Fruit fly (Drosophila melanogaster): ENCODE results near the gene Shawl.

Gene Shawl

DNA sequence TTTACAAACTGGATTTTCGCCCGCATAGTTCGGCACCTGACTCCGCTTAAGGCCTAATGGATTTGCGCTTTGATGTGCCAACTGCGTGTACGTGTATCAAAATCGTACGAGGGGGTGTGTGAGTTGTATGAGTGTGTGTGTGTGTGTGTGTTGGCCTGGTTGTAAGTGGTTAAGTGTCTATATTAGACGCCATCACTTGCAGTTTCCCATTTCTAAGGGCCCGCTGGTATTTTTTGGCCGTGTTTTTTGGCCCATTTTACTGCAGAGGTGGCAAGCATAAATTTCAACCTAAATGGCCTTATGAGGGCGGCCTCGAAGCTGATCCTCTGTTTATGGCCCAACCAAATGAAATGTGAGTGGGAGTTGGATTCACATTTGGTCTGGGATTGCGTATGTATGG is 45.2 kb downstream of the Shawl start:
- TF ChIP-seq Dll (optimal IDR thresholded peaks at IDR 0.05) (no peak), pan (optimal IDR thresholded peaks at IDR 0.05) (no peak), usp (GFP tag; optimal IDR thresholded peaks at IDR 0.05) (no peak), EcR (GFP tag; optimal IDR thresholded peaks at IDR 0.05) (no peak), CG8478 (optimal IDR thresholded peaks at IDR 0.05) (no peak), psq (optimal IDR thresholded peaks at IDR 0.05) (no peak)

DNA sequence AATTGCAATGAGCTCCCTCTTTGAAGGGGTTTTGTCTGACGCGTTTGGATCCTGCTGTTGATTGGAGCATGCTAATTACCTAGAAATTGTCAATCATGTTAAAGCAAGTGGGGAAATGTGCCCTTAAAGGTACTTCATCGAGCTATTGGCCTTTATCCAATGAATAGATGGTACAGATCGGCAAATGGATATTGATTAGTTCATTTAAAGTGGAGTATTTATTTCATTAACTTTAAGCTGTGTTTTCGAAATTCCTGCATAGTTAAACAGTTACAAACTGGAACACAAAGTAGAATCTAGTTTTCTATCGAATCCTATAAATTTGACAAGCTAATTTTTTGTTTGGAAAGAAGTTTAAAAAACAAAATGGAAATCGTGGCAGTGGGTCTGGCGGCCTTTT is 47.6 kb downstream of the Shawl start, which contains the start of gene CG34181:
Gene CG34181, plus strand, starts transcription at position 301 of the 400 bp plus-strand sequence.
- TF ChIP-seq pan (optimal IDR thresholded peaks at IDR 0.05) (no peak), psq (optimal IDR thresholded peaks at IDR 0.05) (no peak), Dll (optimal IDR thresholded peaks at IDR 0.05) (no peak), CG8478 (optimal IDR thresholded peaks at IDR 0.05) (no peak), EcR (GFP tag; optimal IDR thresholded peaks at IDR 0.05) (no peak), usp (GFP tag; optimal IDR thresholded peaks at IDR 0.05) (no peak)

DNA sequence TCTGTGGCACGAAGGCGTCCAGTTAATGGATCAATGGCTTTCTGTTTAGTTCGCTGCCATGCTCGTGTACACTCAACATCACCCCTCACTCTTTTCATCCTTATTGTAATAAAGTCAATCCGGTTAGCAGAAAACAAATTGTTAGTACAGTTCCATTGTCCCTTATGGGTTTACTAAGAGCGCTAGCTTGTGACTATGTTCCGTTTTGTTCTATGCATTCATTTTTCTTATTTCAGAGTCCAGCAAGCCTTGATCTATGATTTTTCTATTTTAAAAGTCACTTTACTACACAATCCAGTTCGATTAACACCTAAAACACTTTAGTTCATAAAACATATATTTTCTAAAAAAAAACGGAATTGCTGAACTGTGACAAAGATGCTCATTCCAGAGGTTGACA is 64.8 kb downstream of the Shawl start, which contains the start of gene CG13110:
Gene CG13110, plus strand, starts transcription at position 301 of the 400 bp plus-strand sequence.
- no peak for TF ChIP-seq CG8478 (optimal IDR thresholded peaks at IDR 0.05)
- TF ChIP-seq EcR (GFP tag; optimal IDR thresholded peaks at IDR 0.05) = no peak
- TF ChIP-seq Dll (optimal IDR thresholded peaks at IDR 0.05) = no peak
- TF ChIP-seq usp (GFP tag; optimal IDR thresholded peaks at IDR 0.05) = no peak
- no peak for TF ChIP-seq pan (optimal IDR thresholded peaks at IDR 0.05)
- no peak for TF ChIP-seq psq (optimal IDR thresholded peaks at IDR 0.05)

DNA sequence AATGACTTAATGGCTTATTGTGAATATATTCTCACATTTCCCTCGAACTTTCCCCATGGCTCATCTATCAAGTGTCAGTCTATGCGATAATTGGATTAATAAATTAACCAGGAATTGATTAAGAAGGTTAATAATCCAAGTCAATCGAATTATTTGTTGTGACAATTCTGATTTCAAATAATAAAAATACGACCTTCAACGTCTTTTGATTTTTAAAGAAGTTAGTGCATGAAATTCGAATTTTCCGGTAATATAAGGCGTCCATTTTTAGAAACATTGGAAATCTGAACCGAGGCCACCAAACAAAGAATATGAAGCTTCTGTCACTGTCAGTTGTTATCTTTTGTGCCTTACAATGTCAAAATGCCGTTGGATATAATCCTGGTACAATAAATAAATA is 65.7 kb downstream of the Shawl start, which contains the start of gene CG43350:
Gene CG43350, plus strand, starts transcription at position 301 of the 400 bp plus-strand sequence.
- no peak for TF ChIP-seq psq (optimal IDR thresholded peaks at IDR 0.05)

DNA sequence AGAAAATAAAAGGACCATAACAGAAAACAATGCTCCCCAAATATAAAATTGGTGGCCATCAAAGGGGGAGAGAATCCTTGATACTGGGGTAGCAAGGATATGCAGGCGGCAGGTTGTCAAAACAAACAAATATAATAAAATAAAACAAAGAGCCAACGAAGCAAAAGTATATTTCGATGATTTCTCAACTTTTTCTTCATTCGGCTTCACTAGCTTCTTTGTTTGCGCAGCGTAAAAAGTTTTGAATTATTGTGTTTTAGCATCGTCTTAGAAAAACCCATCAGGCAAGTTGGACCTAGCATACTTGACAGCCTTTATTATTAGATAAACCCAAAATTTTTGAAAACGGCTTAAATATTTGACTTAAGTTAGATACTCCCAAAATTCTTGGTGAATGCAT is 72.4 kb downstream of the Shawl start, which contains the start of gene CG3748:
Gene CG3748, plus strand, starts transcription at position 301 of the 400 bp plus-strand sequence.
- TF ChIP-seq usp (GFP tag; optimal IDR thresholded peaks at IDR 0.05) (no peak), EcR (GFP tag; optimal IDR thresholded peaks at IDR 0.05) (no peak), pan (optimal IDR thresholded peaks at IDR 0.05) (no peak), psq (optimal IDR thresholded peaks at IDR 0.05) (no peak), CG8478 (optimal IDR thresholded peaks at IDR 0.05) (no peak), Dll (optimal IDR thresholded peaks at IDR 0.05) (no peak)

DNA sequence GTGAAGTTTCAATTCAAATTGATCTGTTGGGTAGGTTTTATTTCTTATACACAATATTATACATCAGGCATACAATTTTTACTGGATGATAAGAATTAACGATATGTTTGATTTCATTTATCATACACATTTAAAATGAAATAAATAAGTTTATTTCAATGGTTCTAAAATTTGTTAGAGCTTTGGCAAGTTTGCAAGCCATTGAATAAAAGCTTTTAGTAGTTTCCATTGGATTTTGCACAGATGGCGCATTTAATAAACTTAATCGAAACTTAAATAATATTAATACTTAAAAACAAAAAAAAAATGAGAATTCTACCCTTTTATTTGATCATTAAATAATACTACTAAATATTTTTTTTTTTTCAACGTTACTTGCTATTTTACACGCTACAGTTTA is 73.0 kb downstream of the Shawl start:
- TF ChIP-seq pan (optimal IDR thresholded peaks at IDR 0.05) = no peak
- TF ChIP-seq CG8478 (optimal IDR thresholded peaks at IDR 0.05) = no peak
- no peak for TF ChIP-seq Dll (optimal IDR thresholded peaks at IDR 0.05)
- TF ChIP-seq usp (GFP tag; optimal IDR thresholded peaks at IDR 0.05) = no peak
- TF ChIP-seq EcR (GFP tag; optimal IDR thresholded peaks at IDR 0.05) = no peak
- no peak for TF ChIP-seq psq (optimal IDR thresholded peaks at IDR 0.05)

DNA sequence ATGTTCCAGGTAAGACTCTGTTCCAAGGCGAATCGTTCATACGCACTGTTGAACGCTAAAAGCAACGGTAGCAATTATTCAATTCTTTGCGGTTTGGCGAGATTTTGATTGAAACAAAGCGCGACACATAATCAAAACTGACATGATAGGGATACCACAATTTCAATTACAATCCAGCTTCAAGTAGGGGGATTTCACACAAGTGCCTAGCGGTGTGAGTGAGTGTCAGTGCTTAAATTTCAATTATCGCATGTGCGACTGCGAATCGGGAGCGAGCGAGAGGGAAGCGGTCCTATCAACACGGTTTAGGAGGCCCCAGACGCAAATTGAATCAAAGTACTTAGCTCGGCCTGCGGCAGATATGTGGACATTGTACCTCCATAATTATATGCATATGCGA is 76.1 kb downstream of the Shawl start:
- TF ChIP-seq Dll (optimal IDR thresholded peaks at IDR 0.05) (no peak), usp (GFP tag; optimal IDR thresholded peaks at IDR 0.05) (no peak), EcR (GFP tag; optimal IDR thresholded peaks at IDR 0.05) (no peak), CG8478 (optimal IDR thresholded peaks at IDR 0.05) (no peak), pan (optimal IDR thresholded peaks at IDR 0.05) (no peak), psq (optimal IDR thresholded peaks at IDR 0.05) (no peak)

DNA sequence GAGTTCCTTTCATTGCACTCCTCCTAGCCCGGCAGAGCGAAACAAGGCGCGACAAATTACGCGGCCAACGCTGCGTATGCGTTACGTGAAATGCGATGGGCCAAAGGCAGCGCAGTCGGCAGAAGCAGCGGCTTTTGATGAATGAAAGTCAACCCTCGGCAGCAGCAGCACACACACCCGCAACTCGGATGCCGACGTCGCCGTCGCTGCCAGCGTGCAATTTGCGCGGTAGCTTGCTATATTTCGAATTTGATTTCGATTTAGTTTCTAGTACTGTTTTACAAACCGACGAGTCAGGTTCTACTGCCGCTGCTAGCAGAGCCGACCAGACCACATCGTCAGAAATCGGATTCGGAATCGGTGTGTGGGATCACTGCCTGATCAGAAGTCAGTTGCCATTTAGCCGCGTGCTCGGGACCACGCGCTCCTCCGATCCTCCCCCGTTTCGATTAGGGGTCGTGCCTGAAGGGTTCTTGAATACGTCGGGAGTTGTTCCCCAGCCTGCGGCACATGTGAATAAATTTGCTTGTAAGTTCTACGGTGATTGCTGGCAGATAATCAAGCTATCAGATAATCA is 81.6 kb downstream of the Shawl start, which contains the start of gene Eaat1:
Gene Eaat1, plus strand, starts transcription at position 268 of the 577 bp plus-strand sequence.
- TF ChIP-seq psq (optimal IDR thresholded peaks at IDR 0.05) = no peak
- no peak for TF ChIP-seq EcR (GFP tag; optimal IDR thresholded peaks at IDR 0.05)
- no peak for TF ChIP-seq Dll (optimal IDR thresholded peaks at IDR 0.05)
- TF ChIP-seq CG8478 (optimal IDR thresholded peaks at IDR 0.05) = no peak
- no peak for TF ChIP-seq usp (GFP tag; optimal IDR thresholded peaks at IDR 0.05)
- no peak for TF ChIP-seq pan (optimal IDR thresholded peaks at IDR 0.05)

DNA sequence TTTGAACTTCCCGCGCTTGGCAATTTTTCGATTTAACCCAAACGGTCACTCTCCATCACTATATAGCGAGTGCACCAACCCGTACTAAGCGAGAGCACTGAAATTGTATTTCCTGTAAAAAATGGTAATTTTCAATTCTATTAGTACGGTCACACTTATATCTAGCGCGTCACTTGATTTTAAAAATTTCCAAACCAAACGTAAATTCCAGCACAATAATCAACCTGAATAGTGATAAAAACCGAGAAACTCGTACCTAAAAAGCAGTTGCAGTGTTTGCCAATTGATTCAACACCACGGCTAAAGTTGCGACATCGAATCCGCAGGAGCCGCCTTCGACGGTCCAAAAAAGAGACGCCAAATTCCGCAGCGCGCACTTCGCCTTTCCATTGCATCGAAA is 84.3 kb downstream of the Shawl start, which contains the start of gene Cks30A:
Gene Cks30A, plus strand, starts transcription at position 136 of the 400 bp plus-strand sequence.
- no peak for TF ChIP-seq Dll (optimal IDR thresholded peaks at IDR 0.05)
- no peak for TF ChIP-seq EcR (GFP tag; optimal IDR thresholded peaks at IDR 0.05)
- TF ChIP-seq usp (GFP tag; optimal IDR thresholded peaks at IDR 0.05) = no peak
- TF ChIP-seq pan (optimal IDR thresholded peaks at IDR 0.05) = no peak
- TF ChIP-seq psq (optimal IDR thresholded peaks at IDR 0.05) = no peak
- no peak for TF ChIP-seq CG8478 (optimal IDR thresholded peaks at IDR 0.05)

DNA sequence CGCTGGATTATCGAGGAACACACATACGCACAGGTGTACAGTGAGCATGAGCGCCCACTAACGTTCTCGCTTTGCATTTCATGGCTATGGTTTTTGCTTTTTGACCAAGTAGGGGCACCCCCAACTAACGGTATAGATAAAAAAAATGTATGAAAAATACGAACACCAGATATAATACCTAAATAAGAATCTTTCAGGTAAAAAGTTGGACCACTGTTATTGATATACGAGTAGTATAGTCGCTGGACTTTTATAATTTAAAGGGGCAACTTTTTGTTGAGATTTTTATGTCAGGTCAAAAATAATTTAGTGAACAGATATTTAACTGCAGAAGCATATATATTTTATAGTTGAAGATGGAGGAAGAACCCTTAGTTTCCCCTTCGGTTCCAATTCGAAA is 87.5 kb downstream of the Shawl start, which contains the start of gene CG17005:
Gene CG17005, plus strand, starts transcription at position 301 of the 400 bp plus-strand sequence.
- TF ChIP-seq Dll (optimal IDR thresholded peaks at IDR 0.05) (no peak), usp (GFP tag; optimal IDR thresholded peaks at IDR 0.05) (no peak), EcR (GFP tag; optimal IDR thresholded peaks at IDR 0.05) (no peak), CG8478 (optimal IDR thresholded peaks at IDR 0.05) (no peak), pan (optimal IDR thresholded peaks at IDR 0.05) (no peak), psq (optimal IDR thresholded peaks at IDR 0.05) (no peak)

DNA sequence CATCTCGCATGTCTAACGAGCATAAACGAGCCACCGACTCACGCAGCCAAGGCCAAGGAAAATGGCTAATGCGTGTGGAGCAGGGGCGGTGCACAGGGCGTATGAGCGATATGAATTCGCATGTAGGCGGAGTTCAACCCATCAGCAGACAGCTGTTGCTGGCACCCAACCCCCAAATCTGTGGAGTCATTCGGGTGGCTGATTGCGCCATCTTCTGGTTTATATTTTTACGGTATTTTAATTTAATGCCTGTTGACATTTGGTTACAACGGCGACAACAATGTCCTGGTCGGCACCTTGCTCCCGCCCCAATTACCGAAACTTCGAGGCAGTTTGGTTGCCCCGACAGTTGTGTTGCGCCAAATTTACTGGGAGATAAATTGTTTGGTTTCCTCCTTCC is 93.9 kb downstream of the Shawl start:
- TF ChIP-seq CG8478 (optimal IDR thresholded peaks at IDR 0.05) (no peak), pan (optimal IDR thresholded peaks at IDR 0.05) (no peak), Dll (optimal IDR thresholded peaks at IDR 0.05) (no peak), usp (GFP tag; optimal IDR thresholded peaks at IDR 0.05) (no peak), psq (optimal IDR thresholded peaks at IDR 0.05) (no peak), EcR (GFP tag; optimal IDR thresholded peaks at IDR 0.05) (no peak)

All from whole organism.